Fruit fly (Drosophila melanogaster): ENCODE data around the gene slow.

slow gene

DNA sequence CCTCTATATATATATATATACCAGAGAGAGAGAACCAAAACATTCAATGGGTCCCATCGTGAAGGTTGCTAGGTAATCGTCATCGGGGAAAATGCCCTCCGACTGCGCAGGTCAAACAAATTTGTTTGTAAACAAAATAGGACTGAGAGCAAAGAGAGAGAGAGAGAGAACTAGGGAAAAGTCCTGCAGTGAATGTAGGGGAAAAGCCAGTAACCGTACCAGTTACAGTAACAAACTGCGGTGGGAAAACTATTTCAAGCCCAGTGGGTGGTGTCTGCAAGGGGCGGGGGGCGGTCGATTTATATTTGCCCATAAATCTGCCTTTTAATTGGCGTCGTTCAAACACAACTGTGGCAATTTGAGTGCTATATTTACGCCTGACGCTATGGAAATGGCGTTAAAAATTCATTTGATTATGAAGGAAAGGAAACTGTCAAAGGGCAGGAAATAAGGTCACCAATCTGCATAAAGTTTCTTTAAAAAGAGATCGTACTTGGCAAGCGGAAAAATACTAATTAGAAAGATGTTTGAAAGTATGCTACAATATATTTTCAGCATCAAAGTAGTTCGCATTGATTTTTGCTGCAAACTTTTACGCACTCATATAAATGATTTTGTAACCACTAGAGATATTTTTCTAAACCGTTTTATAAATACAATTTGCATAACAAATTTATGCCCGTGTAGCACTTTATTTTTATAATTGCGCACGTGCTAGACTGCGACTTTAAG is 25.8 kb downstream of the slow start:
- TF ChIP-seq CTCF (optimal IDR thresholded peaks at IDR 0.05) (no peak), CG8478 (optimal IDR thresholded peaks at IDR 0.05) (no peak)

DNA sequence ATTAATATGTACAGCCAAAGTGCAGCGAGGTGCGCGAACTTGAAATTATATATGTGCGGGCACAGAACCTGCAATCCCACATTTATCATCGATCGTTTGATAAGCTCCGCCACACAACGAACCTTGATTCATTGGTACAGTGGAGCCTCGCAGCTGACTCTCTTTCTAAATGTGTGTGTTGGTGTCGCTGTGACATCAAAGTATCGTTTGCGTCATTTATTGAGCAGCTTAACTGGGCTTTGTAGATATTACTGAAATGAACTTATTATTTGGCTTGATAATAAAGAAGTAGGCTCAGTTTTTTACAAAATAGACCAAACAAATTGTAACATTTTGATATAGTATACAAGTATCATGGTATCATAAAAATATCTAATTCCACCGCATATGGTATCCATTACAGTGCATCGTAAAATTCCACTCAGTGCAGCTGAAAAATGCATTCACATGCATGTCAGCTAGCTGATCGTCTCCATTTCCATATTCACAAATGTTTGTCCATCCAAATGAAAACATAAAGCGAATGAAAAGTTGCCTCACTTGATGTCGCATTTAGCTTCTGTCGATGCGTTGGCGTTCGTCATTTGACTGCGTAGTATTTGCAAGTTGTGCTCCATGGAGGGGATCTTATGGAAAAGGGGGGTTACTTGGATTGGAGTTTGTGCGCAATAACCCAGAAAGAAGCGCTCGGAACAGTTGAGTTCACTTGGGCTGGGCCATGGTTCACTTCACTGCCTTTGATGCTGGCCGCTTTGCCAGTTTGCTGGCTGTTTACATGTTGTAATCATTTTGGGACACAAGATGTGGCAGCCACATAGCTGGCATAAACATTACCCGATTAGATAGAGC is 27.0 kb downstream of the slow start:
- TF ChIP-seq CTCF (optimal IDR thresholded peaks at IDR 0.05) (no peak), CG8478 (optimal IDR thresholded peaks at IDR 0.05) (no peak)

DNA sequence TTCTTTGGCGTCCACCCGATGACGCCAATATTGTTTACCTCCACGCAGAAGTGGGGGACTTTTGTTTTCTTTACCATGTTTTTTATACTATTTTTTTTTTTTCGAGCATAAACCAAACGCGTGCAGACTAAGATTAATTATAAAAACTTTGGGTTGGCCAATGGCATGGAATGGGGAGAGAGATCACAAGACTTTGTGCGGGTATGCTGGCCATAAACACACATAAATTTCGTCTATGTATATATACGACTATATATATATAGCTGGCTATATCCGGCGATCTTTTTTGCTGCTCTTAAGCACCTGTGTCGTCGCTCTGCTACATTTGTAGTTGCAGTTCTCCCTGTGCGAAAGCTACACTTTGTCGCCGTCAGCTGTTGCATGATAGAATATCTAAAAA is 27.7 kb downstream of the slow start:
- TF ChIP-seq CG8478 (optimal IDR thresholded peaks at IDR 0.05) (no peak), CTCF (optimal IDR thresholded peaks at IDR 0.05) (no peak)

DNA sequence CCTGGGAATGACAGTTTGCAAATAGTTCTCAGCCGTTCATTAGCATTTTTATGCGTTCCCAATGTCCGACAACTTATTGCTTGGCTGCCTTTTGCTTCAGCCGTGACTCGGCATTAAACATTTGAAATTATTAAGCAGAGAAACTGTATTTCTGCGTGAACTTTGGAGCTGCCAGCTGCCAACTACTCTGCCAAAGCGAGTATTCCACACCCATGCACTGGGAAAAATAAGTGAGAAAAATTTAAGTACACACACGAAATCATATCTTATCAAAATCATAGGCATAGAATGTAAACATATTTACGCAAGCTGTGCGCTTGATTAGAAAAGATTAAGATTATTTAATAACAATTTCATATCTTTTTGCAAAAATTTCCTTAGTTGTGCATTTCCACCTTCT is 28.7 kb downstream of the slow start:
- TF ChIP-seq CG8478 (optimal IDR thresholded peaks at IDR 0.05): no peak
- no peak for TF ChIP-seq CTCF (optimal IDR thresholded peaks at IDR 0.05)

DNA sequence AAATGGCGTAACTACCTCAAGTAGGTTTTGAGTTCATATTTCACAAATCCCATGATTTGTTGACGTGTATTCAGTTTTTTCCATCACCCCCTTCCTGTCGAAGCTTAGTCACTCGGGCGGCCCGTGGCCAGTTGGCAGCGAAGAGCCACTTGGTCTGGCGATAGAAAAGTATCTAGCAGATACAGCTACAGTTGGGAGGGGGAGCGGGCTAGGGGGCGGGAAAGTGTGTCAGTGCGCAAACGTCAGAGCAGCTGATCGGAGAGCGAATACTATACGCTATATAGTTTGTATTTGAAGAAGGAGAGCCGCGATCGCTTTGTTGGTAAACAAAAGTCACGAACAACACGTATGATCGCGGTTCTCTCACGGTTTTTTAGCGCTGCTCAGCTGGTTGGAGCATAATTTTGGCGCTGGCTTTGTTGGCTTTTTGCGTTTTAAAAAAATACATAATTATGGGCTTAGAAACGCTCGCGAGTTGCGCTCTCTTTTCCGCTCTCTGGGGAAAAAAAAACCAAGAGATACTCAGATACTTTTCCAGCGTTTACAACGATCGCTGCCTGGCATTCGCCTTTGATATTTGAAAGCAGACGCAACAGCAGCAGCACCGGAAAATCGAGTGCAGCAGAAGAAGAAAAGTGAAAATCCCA is 29.7 kb downstream of the slow start:
- no peak for TF ChIP-seq CTCF (optimal IDR thresholded peaks at IDR 0.05)
- TF ChIP-seq CG8478 (optimal IDR thresholded peaks at IDR 0.05): no peak

DNA sequence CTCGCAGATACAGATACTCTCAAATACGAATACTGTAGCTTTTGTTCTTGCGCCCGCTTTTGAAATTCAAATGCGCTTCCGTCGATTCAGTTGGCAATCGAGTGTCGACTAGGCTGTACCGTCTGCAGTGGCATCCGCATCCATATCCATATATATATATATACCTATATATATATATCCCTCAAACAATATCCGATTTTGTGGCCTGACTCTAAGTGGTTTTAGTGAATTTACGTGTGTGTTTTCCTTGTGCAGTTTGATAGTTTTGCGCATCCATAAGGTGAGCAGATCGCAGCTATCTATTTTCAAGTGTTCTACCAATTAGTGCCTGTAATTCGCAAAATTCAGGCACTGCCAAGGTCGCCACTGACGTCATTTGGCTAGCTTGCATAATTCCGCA is 30.3 kb downstream of the slow start:
- TF ChIP-seq CG8478 (optimal IDR thresholded peaks at IDR 0.05) (no peak), CTCF (optimal IDR thresholded peaks at IDR 0.05) (no peak)

DNA sequence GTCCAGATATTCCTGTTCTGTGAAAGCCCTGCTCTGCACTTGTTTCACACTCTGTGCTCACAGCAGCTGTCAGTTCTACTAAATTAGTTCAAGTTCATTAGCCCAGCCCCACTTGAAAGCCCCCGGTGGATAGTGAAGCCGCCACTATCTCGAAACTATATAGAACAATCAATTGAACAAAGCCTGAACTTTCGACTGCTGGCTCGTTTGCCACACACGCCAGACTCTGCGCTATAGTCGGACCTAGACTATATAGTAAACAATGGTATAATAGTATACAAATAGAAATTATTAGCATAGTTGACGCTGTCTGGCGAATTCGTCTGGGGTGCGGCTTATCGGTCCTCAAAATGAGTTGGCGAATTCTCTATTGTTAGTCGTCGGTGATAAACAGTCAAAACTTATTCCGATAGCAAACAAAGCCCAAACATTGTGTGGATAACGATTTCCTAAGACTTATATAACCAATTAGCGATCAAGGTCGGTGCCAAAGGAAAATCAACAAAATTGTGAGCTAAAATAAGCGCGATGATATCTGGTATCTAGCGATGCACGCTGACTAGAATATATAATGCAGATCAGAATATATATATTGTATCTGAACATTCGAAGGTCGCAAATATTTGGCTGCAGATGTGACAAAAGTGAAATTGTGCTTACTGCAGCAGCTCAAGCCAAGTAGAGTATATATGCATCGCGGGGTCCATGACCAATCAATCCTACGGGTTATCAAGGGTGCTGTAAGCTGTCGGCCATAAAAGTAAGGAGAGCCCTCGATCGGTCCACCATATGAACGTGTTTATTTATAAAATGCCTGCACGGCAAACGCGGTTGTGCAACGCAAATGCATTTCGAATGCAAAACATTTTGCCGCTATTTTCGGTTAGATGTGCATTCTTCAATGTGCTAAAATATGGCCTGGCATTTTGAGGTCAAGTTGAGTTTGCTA is 31.4 kb downstream of the slow start:
- TF ChIP-seq CG8478 (optimal IDR thresholded peaks at IDR 0.05) (no peak), CTCF (optimal IDR thresholded peaks at IDR 0.05) (no peak)

DNA sequence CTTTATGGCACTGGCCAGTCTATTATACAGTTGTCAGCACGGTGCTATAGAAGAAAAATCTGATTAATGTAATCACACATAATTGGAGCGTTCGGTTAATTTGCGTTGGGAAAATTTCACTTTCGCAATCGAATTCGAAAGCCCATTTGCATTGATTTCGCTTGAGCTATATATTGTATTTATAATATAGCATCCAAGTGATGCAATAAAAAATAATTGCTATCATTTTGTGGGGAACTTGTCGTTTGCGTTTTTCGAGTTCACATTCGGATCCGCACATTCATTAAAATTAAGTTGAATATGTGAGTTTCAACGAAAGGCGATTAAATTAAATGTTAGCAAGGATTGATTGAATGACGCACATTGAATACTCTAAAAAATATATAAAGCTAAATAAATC is 32.8 kb downstream of the slow start:
- TF ChIP-seq CG8478 (optimal IDR thresholded peaks at IDR 0.05) (no peak), CTCF (optimal IDR thresholded peaks at IDR 0.05) (no peak)

DNA sequence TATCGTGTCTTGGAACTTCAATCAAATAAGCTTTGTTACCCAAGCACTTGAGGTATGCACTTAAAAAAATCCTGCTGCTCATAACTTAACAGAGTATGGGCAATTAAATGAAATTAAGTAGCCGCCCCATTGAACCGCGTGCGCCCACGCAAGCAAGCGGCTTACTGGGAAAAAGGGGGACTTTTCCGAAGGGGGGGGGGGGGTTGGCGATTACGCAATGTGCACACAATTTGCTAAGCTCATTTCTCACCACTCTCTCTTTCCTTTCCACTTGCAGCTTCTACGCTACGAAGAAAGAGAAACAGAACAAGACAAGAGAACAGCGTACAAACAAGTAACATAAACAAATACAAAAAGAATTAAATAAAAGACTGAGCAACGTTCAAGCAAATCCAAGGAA is 33.3 kb downstream of the slow start:
- TF ChIP-seq CTCF (optimal IDR thresholded peaks at IDR 0.05) (no peak), CG8478 (optimal IDR thresholded peaks at IDR 0.05) (no peak)

DNA sequence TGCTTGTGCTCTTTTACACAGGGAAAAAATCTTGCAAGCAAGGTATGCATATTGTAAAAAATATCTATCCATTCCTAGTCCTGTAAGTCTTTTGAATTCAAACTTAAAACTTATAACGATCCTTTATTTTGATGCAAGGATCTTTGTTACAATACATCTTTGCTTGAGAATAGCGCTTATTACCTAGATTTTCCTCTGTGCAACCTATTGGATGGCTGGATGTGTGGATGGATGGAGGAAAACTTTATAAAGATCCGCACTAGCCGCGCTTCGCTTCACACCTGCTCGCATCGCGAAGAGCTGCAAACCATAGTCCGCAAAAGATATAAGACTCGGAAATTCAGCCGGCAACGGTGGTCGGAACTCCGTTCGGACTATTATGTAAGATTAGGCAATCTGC is 37.1 kb downstream of the slow start, which contains the start of gene CG15020:
CG15020 (plus strand) TSS at position 301 of the 400 bp plus-strand sequence.
- TF ChIP-seq CTCF (optimal IDR thresholded peaks at IDR 0.05) (no peak), CG8478 (optimal IDR thresholded peaks at IDR 0.05) (no peak)

DNA sequence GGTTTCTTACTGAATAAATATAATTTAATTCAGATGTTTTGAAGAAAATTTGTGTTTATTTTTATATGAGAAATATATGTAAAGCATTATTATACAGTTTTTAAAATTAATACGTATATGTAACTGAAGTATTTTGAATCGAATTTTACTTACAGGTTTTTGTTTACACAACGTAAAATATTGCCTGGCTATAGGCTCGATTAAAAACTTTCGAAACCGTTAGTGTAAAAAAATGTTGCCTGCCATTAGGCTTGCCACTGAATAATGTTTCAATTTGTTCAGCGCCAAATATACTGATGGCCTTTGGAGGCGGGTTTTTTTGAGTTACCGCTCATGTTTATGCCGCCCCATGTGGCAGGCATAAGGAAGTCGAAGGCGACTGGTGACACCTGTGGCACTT is 42.3 kb downstream of the slow start:
- TF ChIP-seq CG8478 (optimal IDR thresholded peaks at IDR 0.05) (no peak), CTCF (optimal IDR thresholded peaks at IDR 0.05) (no peak)

DNA sequence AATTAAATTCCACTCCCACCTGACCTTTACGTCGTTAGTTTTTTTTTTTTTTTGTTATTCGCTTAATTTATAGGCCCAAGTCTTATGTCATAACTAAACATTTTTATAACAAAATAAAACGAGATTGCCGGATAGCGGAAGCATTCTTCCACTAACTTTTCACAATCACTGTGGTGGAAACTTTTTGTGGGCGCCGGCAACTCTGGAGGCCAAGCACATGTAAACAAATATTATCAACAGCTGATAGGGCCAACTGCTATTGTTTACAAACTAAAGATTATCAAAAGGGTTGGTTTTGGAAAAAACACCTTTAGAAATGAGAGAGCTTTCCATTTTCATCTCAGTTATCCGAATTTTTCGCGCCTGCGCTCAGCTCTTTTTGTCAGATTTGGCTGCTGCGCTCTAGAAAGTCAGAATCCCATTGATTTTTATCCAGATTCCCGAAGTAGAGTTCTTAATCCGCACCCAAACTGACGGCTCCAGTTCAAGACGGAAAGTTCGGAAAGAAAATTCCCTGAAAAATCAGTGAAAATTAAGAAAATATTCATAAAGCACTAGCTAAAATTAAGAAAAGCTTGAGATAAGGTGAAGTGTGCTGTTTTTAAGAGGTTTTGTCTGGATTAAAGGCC is 44.8 kb downstream of the slow start, which contains the start of gene nAChRbeta1:
nAChRbeta1 (plus strand) TSS at position 432 of the 629 bp plus-strand sequence.
- TF ChIP-seq CG8478 (optimal IDR thresholded peaks at IDR 0.05) (no peak), CTCF (optimal IDR thresholded peaks at IDR 0.05) (no peak)

DNA sequence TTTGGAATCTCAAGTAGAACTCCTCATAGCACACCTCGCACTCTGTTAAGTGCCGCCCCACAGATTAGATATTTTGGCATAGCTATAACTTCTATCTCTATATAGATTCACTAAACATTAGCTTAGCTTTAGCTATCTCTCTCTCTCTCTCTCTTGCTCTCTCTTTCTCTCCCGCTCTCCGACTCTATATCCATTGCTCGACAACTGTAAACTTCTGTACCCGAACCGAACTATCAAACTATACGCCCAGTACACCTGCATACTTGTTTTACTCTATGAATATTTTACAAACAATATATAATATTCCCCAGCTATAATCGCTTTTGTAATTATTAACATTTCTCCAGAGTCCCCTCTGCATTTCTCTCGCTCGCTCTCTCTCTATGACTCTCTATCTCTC is 46.1 kb downstream of the slow start:
- TF ChIP-seq CTCF (optimal IDR thresholded peaks at IDR 0.05): no peak
- TF ChIP-seq CG8478 (optimal IDR thresholded peaks at IDR 0.05): no peak

DNA sequence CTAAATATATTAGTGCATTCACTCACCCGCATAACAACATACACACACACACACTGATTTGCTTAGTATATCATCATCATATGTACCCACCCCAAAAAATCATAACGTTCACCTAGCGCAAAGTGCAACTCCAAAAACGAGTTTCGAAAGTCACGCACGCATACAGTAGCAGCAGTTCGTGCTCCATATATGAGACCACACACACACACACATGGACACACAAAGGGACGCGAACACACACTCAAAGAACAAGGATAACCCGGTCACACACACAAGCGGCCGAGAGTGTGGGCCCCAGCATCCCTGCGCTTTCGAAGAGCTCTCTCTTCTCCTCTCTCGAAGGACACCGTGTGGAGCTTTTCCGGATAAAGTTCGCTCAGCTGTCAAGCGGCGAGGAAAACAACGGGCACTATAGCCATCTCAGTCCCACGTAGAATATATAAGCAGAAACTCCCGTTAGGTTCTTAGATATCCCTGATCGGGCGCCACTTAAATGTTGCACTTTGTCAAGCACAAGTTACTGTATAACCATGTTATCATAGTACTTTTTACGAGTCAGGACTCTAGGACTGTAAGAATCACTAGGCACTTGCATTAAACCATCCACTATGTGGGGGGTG is 47.0 kb downstream of the slow start:
- no peak for TF ChIP-seq CG8478 (optimal IDR thresholded peaks at IDR 0.05)
- no peak for TF ChIP-seq CTCF (optimal IDR thresholded peaks at IDR 0.05)
